Worm (Caenorhabditis elegans) whole organism, L2 larva: ENCODE data around the gene pfas-1.
A peak's percentile ranks its signal among the peaks of the same experiment; 100 is the strongest.

Source experiments
- C34F6.9 ChIP-seq: fragments of 150-350 bp; optimal IDR thresholded peaks from 2 replicates; lab custom pipeline; 2014; ENCODE audit warnings: missing biosample characterization, missing genetic modification characterization
- F13H6.1 ChIP-seq: sonication (generic microtip); optimal IDR thresholded peaks from 2 replicates; lab custom pipeline; 2016; ENCODE audit warnings: missing genetic modification characterization, missing compliant biosample characterization
- R02D3.7 ChIP-seq: fragments of 150-350 bp; optimal IDR thresholded peaks from 2 replicates; lab custom pipeline; 2014; ENCODE audit warnings: missing biosample characterization, missing genetic modification characterization
- Y55F3AM.14 ChIP-seq: fragments of 200-800 bp; sonication (Bioruptor generic); optimal IDR thresholded peaks from 2 replicates; lab custom pipeline; 2018; ENCODE audit warnings: mild to moderate bottlenecking, missing genetic modification characterization, missing compliant biosample characterization
- ZK546.5 ChIP-seq: sonication (generic microtip); optimal IDR thresholded peaks from 2 replicates; lab custom pipeline; 2017; ENCODE audit warnings: missing biosample characterization, missing genetic modification characterization
- alr-1 ChIP-seq: fragments of 150-350 bp; optimal IDR thresholded peaks from 2 replicates; lab custom pipeline; 2014; ENCODE audit warnings: missing biosample characterization, missing genetic modification characterization
- aly-2 ChIP-seq: fragments of 150-350 bp; optimal IDR thresholded peaks from 2 replicates; lab custom pipeline; 2014; ENCODE audit warnings: missing biosample characterization, missing genetic modification characterization
- ama-1 ChIP-seq: fragments of 150-350 bp; optimal IDR thresholded peaks from 2 replicates; lab custom pipeline; 2018; ENCODE audit warnings: inconsistent platforms
- blmp-1 ChIP-seq: sonication (generic microtip); optimal IDR thresholded peaks from 2 replicates; lab custom pipeline; 2017; ENCODE audit warnings: missing genetic modification characterization, mild to moderate bottlenecking, missing compliant biosample characterization, antibody characterized with exemption, moderate library complexity; ENCODE audit not compliant: insufficient read depth
- ceh-16 ChIP-seq: fragments of 150-350 bp; optimal IDR thresholded peaks from 2 replicates; lab custom pipeline; 2014; ENCODE audit warnings: missing biosample characterization, missing genetic modification characterization
- ceh-82 ChIP-seq: fragments of 150-350 bp; optimal IDR thresholded peaks from 2 replicates; lab custom pipeline; 2014; ENCODE audit warnings: missing biosample characterization, missing genetic modification characterization
- crh-2 ChIP-seq: sonication (generic microtip); optimal IDR thresholded peaks from 2 replicates; lab custom pipeline; 2017; ENCODE audit warnings: missing biosample characterization, missing genetic modification characterization
- dmd-4 ChIP-seq: sonication (generic microtip); optimal IDR thresholded peaks from 2 replicates; lab custom pipeline; 2017; ENCODE audit warnings: missing biosample characterization, missing genetic modification characterization
- egl-27 ChIP-seq: sonication (generic microtip); optimal IDR thresholded peaks from 3 replicates; lab custom pipeline; 2017; ENCODE audit warnings: missing biosample characterization, missing genetic modification reagents, missing genetic modification characterization
- elt-3 ChIP-seq: sonication (generic microtip); optimal IDR thresholded peaks from 2 replicates; lab custom pipeline; 2017; ENCODE audit warnings: missing biosample characterization, missing genetic modification characterization
- gmeb-1 ChIP-seq: fragments of 150-350 bp; optimal IDR thresholded peaks from 2 replicates; lab custom pipeline; 2014; ENCODE audit warnings: missing biosample characterization, missing genetic modification characterization
- lin-11 ChIP-seq: fragments of 150-350 bp; sonication (generic microtip); optimal IDR thresholded peaks from 2 replicates; lab custom pipeline; 2014; ENCODE audit warnings: missing biosample characterization, missing genetic modification characterization, inconsistent platforms, mixed read lengths
- lin-13 ChIP-seq: fragments of 150-350 bp; optimal IDR thresholded peaks from 2 replicates; lab custom pipeline; 2014; ENCODE audit warnings: missing biosample characterization, missing genetic modification reagents, missing genetic modification characterization
- lsy-2 ChIP-seq, 2 experiments: fragments of 150-350 bp in 1 of 2; sonication (generic microtip) in 1 of 2; optimal IDR thresholded peaks; 2 replicates each; lab custom pipeline; 2014 to 2017; ENCODE audit warnings: missing biosample characterization in 2 of 2, missing genetic modification characterization in 2 of 2
- mdl-1 ChIP-seq, 2 experiments: fragments of 150-350 bp in 1 of 2; sonication (generic microtip) in 1 of 2; optimal IDR thresholded peaks; 2 replicates each; lab custom pipeline; 2017; ENCODE audit warnings: missing biosample characterization in 2 of 2, missing genetic modification characterization in 2 of 2
- nhr-10 ChIP-seq: sonication (generic microtip); optimal IDR thresholded peaks from 2 replicates; lab custom pipeline; 2017; ENCODE audit warnings: missing biosample characterization, missing genetic modification characterization
- nhr-11 ChIP-seq: fragments of 150-350 bp; optimal IDR thresholded peaks from 2 replicates; lab custom pipeline; 2014; ENCODE audit warnings: missing biosample characterization, missing genetic modification characterization
- nhr-129 ChIP-seq: fragments of 150-350 bp; optimal IDR thresholded peaks from 2 replicates; lab custom pipeline; 2014; ENCODE audit warnings: missing biosample characterization, missing genetic modification characterization
- nhr-21 ChIP-seq: fragments of 150-350 bp; optimal IDR thresholded peaks from 2 replicates; lab custom pipeline; 2014; ENCODE audit warnings: missing biosample characterization, missing genetic modification characterization
- nhr-23 ChIP-seq: fragments of 150-350 bp; optimal IDR thresholded peaks from 2 replicates; lab custom pipeline; 2014; ENCODE audit warnings: missing biosample characterization, missing genetic modification reagents, missing genetic modification characterization
- nhr-237 ChIP-seq: fragments of 150-350 bp; optimal IDR thresholded peaks from 2 replicates; lab custom pipeline; 2014; ENCODE audit warnings: missing biosample characterization, missing genetic modification characterization
- nhr-25 ChIP-seq: fragments of 150-350 bp; sonication (generic microtip); optimal IDR thresholded peaks from 3 replicates; lab custom pipeline; 2014; ENCODE audit warnings: missing biosample characterization, missing genetic modification characterization
- nhr-6 ChIP-seq: fragments of 150-350 bp; optimal IDR thresholded peaks from 2 replicates; lab custom pipeline; 2014; ENCODE audit warnings: missing biosample characterization, missing genetic modification characterization
- peb-1 ChIP-seq: fragments of 150-350 bp; optimal IDR thresholded peaks from 2 replicates; lab custom pipeline; 2014; ENCODE audit warnings: missing biosample characterization, missing genetic modification characterization
- sem-4 ChIP-seq: fragments of 150-350 bp; optimal IDR thresholded peaks from 2 replicates; lab custom pipeline; 2014; ENCODE audit warnings: missing biosample characterization, missing genetic modification reagents, missing genetic modification characterization
- skn-1 ChIP-seq: sonication (generic microtip); optimal IDR thresholded peaks from 2 replicates; lab custom pipeline; 2017; ENCODE audit warnings: missing biosample characterization, missing genetic modification characterization
- sma-3 ChIP-seq: sonication (generic microtip); optimal IDR thresholded peaks from 2 replicates; lab custom pipeline; 2016; ENCODE audit warnings: missing genetic modification reagents, missing genetic modification characterization, missing compliant biosample characterization
- sma-9 ChIP-seq, 2 experiments: fragments of 150-350 bp in 1 of 2; sonication (generic microtip) in 1 of 2; optimal IDR thresholded peaks; 2 replicates each; lab custom pipeline; 2014 to 2016; ENCODE audit warnings: missing genetic modification characterization in 2 of 2, mild to moderate bottlenecking in 1 of 2, missing biosample characterization in 1 of 2, missing compliant biosample characterization in 1 of 2, missing genetic modification reagents in 1 of 2, moderate library complexity in 1 of 2
- snpc-4 ChIP-seq: fragments of 150-350 bp; optimal IDR thresholded peaks from 2 replicates; lab custom pipeline; 2014; ENCODE audit warnings: missing biosample characterization, missing genetic modification characterization
- unc-39 ChIP-seq: fragments of 150-350 bp; optimal IDR thresholded peaks from 2 replicates; lab custom pipeline; 2014; ENCODE audit warnings: missing biosample characterization, missing genetic modification characterization
- unc-55 ChIP-seq: fragments of 150-350 bp; sonication (generic microtip); optimal IDR thresholded peaks from 3 replicates; lab custom pipeline; 2014; ENCODE audit warnings: missing biosample characterization, missing genetic modification reagents, missing genetic modification characterization
- unc-62 ChIP-seq: fragments of 150-350 bp; optimal IDR thresholded peaks from 2 replicates; lab custom pipeline; 2014; ENCODE audit warnings: missing biosample characterization, missing genetic modification reagents, missing genetic modification characterization
- ztf-11 ChIP-seq: sonication (generic microtip); optimal IDR thresholded peaks from 2 replicates; lab custom pipeline; 2017; ENCODE audit warnings: missing biosample characterization, missing genetic modification characterization
- ztf-4 ChIP-seq: fragments of 150-350 bp; optimal IDR thresholded peaks from 2 replicates; lab custom pipeline; 2014; ENCODE audit warnings: missing biosample characterization, missing genetic modification characterization

Gene pfas-1

ce11 chrIII:4628165-4628564 is 14.9 kb downstream of the pfas-1 start, which contains the start of gene clec-151:
Gene clec-151, plus strand, starts transcription at chrIII:4628465.
- TF ChIP-seq sem-4 (tag; lab: Kevin White, UChicago) (no peak), sma-3 (no peak), snpc-4 (no peak), ztf-11 (tag; lab: Kevin White, UChicago) (no peak), ceh-82 (no peak), nhr-23 (no peak), unc-62 (no peak), Y55F3AM.14 (GFP tag; lab: Kevin White, UChicago) (no peak)

ce11 chrIII:4626148-4626922 is 16.8 kb downstream of the pfas-1 start:
- TF ChIP-seq nhr-6: no peak
- TF ChIP-seq aly-2: no peak
- TF ChIP-seq nhr-237 (tag; lab: Kevin White, UChicago): no peak
- no peak for TF ChIP-seq alr-1 (tag; lab: Kevin White, UChicago)
- no peak for TF ChIP-seq R02D3.7 (tag; lab: Kevin White, UChicago)
- no peak for TF ChIP-seq F13H6.1
- TF ChIP-seq peb-1 (tag; lab: Kevin White, UChicago): no peak
- no peak for TF ChIP-seq ama-1

ce11 chrIII:4622375-4623130 is 20.6 kb downstream of the pfas-1 start, which contains the start of gene lron-5:
Gene lron-5, plus strand, starts transcription at chrIII:4623029.
- TF ChIP-seq nhr-6 (no peak), Y55F3AM.14 (GFP tag; lab: Kevin White, UChicago) (no peak), sma-3 (no peak), nhr-10 (tag; lab: Kevin White, UChicago) (no peak)

- TF ChIP-seq nhr-25 (tag; lab: Kevin White, UChicago) (peak; percentile 35), ztf-4 (tag; lab: Kevin White, UChicago) (no peak), elt-3 (tag; lab: Kevin White, UChicago) (no peak), blmp-1 (tag; lab: Kevin White, UChicago) (no peak), R02D3.7 (tag; lab: Kevin White, UChicago) (no peak), lin-11 (tag; lab: Kevin White, UChicago) (no peak), crh-2 (tag; lab: Kevin White, UChicago) (no peak)
Measured at ce11 chrIII:4616071-4616571, 27.0 kb downstream of the pfas-1 start, which contains the start of gene lips-3. Gene lips-3, plus strand, starts transcription at chrIII:4616528.

ce11 chrIII:4612334-4612953 is 30.7 kb downstream of the pfas-1 start, which contains the start of gene sel-2:
Gene sel-2, minus strand, starts transcription at chrIII:4612384.
- TF ChIP-seq nhr-21 (tag; lab: Kevin White, UChicago) (no peak), lin-13 (GFP tag; lab: Kevin White, UChicago) (no peak), peb-1 (tag; lab: Kevin White, UChicago) (no peak), dmd-4 (no peak), C34F6.9 (tag; lab: Kevin White, UChicago) (peak; percentile 65), egl-27 (tag; lab: Kevin White, UChicago) (no peak), blmp-1 (tag; lab: Kevin White, UChicago) (no peak), nhr-11 (tag; lab: Kevin White, UChicago) (no peak), nhr-23 (no peak), ZK546.5 (tag; lab: Kevin White, UChicago) (no peak), sma-9 (GFP tag; optimal IDR thresholded peaks at IDR 0.05; lab: Kevin White, UChicago) (peak; percentile 50), sma-9 (tag; optimal IDR thresholded peaks at IDR 0.05; lab: Kevin White, UChicago) (no peak), alr-1 (tag; lab: Kevin White, UChicago) (no peak), lsy-2 (tag; optimal IDR thresholded peaks at IDR 0.05; lab: Kevin White, UChicago) (peak in 1 of 2 experiments; percentile 36), sem-4 (tag; lab: Kevin White, UChicago) (no peak), unc-39 (tag; lab: Kevin White, UChicago) (no peak), nhr-129 (tag; lab: Kevin White, UChicago) (peak; percentile 7), R02D3.7 (tag; lab: Kevin White, UChicago) (no peak), gmeb-1 (no peak), unc-55 (peak; percentile 36), skn-1 (no peak), sma-3 (no peak), ztf-4 (tag; lab: Kevin White, UChicago) (no peak), mdl-1 (tag; optimal IDR thresholded peaks at IDR 0.05; lab: Kevin White, UChicago) (no peak), ceh-82 (no peak), lin-11 (tag; lab: Kevin White, UChicago) (no peak), snpc-4 (no peak), nhr-237 (tag; lab: Kevin White, UChicago) (no peak), elt-3 (tag; lab: Kevin White, UChicago) (no peak), ceh-16 (no peak), F13H6.1 (peak; percentile 30)
